Fruit fly (Drosophila melanogaster): ENCODE measurements around the gene Eig71Ee.

The Eig71Ee gene

dm6 chr3L:15699626-15700337 is 44.0 kb upstream of the Eig71Ee start, which contains the start of gene comm2:
Gene comm2, minus strand, starts transcription at chr3L:15699850.
- TF ChIP-seq tj (GFP tag; optimal IDR thresholded peaks at IDR 0.05), result no peak
- TF ChIP-seq cic (GFP tag; optimal IDR thresholded peaks at IDR 0.05), result no peak
- TF ChIP-seq CG33017 (tag; optimal IDR thresholded peaks at IDR 0.05), result no peak

dm6 chr3L:15697916-15698315 is 42.1 kb upstream of the Eig71Ee start:
- TF ChIP-seq CG12768 (GFP tag; optimal IDR thresholded peaks at IDR 0.05), result no peak
- TF ChIP-seq CG7045 (GFP tag; optimal IDR thresholded peaks at IDR 0.05), result no peak
- TF ChIP-seq Hr96 (GFP tag; optimal IDR thresholded peaks at IDR 0.05), result no peak
- TF ChIP-seq CG33017 (tag; optimal IDR thresholded peaks at IDR 0.05), result no peak
- no peak for TF ChIP-seq tj (GFP tag; optimal IDR thresholded peaks at IDR 0.05)
- no peak for TF ChIP-seq CG14711 (tag; optimal IDR thresholded peaks at IDR 0.05)
- TF ChIP-seq CG11617 (GFP tag; optimal IDR thresholded peaks at IDR 0.05), result no peak
- no peak for TF ChIP-seq CG5204 (GFP tag; optimal IDR thresholded peaks at IDR 0.05)
- no peak for TF ChIP-seq kay (GFP tag; ENCODE audit: borderline replicate concordance)
- TF ChIP-seq Crg-1 (GFP tag; optimal IDR thresholded peaks at IDR 0.05), result no peak
- TF ChIP-seq pad (GFP tag; optimal IDR thresholded peaks at IDR 0.05), result no peak
- TF ChIP-seq cic (GFP tag; optimal IDR thresholded peaks at IDR 0.05), result no peak
- TF ChIP-seq cnc (optimal IDR thresholded peaks at IDR 0.05), result no peak
- TF ChIP-seq toe (GFP tag; optimal IDR thresholded peaks at IDR 0.05), result no peak
- no peak for TF ChIP-seq bab1 (GFP tag; optimal IDR thresholded peaks at IDR 0.05)
- no peak for TF ChIP-seq Mnt (GFP tag; optimal IDR thresholded peaks at IDR 0.05)

dm6 chr3L:15695195-15695594 is 39.4 kb upstream of the Eig71Ee start:
- no peak for TF ChIP-seq CG5204 (GFP tag; optimal IDR thresholded peaks at IDR 0.05)
- TF ChIP-seq cnc (optimal IDR thresholded peaks at IDR 0.05), result no peak
- no peak for TF ChIP-seq kay (GFP tag; ENCODE audit: borderline replicate concordance)
- no peak for TF ChIP-seq ovo (GFP tag; optimal IDR thresholded peaks at IDR 0.05)
- no peak for TF ChIP-seq CG14711 (tag; optimal IDR thresholded peaks at IDR 0.05)
- no peak for TF ChIP-seq cic (GFP tag; optimal IDR thresholded peaks at IDR 0.05)
- TF ChIP-seq Clk (GFP tag; optimal IDR thresholded peaks at IDR 0.05), result no peak
- TF ChIP-seq toe (GFP tag; optimal IDR thresholded peaks at IDR 0.05), result no peak
- TF ChIP-seq CG7101 (tag; optimal IDR thresholded peaks at IDR 0.05), result no peak
- no peak for TF ChIP-seq CG33017 (tag; optimal IDR thresholded peaks at IDR 0.05)
- TF ChIP-seq CG12768 (GFP tag; optimal IDR thresholded peaks at IDR 0.05), result no peak
- no peak for TF ChIP-seq tj (GFP tag; optimal IDR thresholded peaks at IDR 0.05)
- no peak for TF ChIP-seq pad (GFP tag; optimal IDR thresholded peaks at IDR 0.05)
- TF ChIP-seq Crg-1 (GFP tag; optimal IDR thresholded peaks at IDR 0.05), result no peak

- TF ChIP-seq CG7101 (tag; optimal IDR thresholded peaks at IDR 0.05), result peak; percentile 4
- no peak for TF ChIP-seq CG14711 (tag; optimal IDR thresholded peaks at IDR 0.05)
Measured at dm6 chr3L:15694406-15694805, 38.6 kb upstream of the Eig71Ee start.

- TF ChIP-seq bab1 (GFP tag; optimal IDR thresholded peaks at IDR 0.05) (no peak), cic (GFP tag; optimal IDR thresholded peaks at IDR 0.05) (no peak), CG7101 (tag; optimal IDR thresholded peaks at IDR 0.05) (no peak), cnc (optimal IDR thresholded peaks at IDR 0.05) (no peak), CG14711 (tag; optimal IDR thresholded peaks at IDR 0.05) (no peak), toe (GFP tag; optimal IDR thresholded peaks at IDR 0.05) (no peak), ovo (GFP tag; optimal IDR thresholded peaks at IDR 0.05) (no peak), kay (GFP tag; ENCODE audit: borderline replicate concordance) (no peak), CG11617 (GFP tag; optimal IDR thresholded peaks at IDR 0.05) (no peak)
Measured at dm6 chr3L:15692794-15693532, 37.2 kb upstream of the Eig71Ee start.

- no peak for TF ChIP-seq tj (GFP tag; optimal IDR thresholded peaks at IDR 0.05)
- TF ChIP-seq CG11617 (GFP tag; optimal IDR thresholded peaks at IDR 0.05), result no peak
- TF ChIP-seq CG7045 (GFP tag; optimal IDR thresholded peaks at IDR 0.05), result no peak
- TF ChIP-seq cnc (optimal IDR thresholded peaks at IDR 0.05), result no peak
- no peak for TF ChIP-seq CG33017 (tag; optimal IDR thresholded peaks at IDR 0.05)
- no peak for TF ChIP-seq CG7101 (tag; optimal IDR thresholded peaks at IDR 0.05)
- TF ChIP-seq CG12768 (GFP tag; optimal IDR thresholded peaks at IDR 0.05), result no peak
- no peak for TF ChIP-seq Hr96 (GFP tag; optimal IDR thresholded peaks at IDR 0.05)
- TF ChIP-seq CG1620 (GFP tag; optimal IDR thresholded peaks at IDR 0.05), result no peak
- no peak for TF ChIP-seq CG14711 (tag; optimal IDR thresholded peaks at IDR 0.05)
- no peak for TF ChIP-seq cic (GFP tag; optimal IDR thresholded peaks at IDR 0.05)
- TF ChIP-seq CG5204 (GFP tag; optimal IDR thresholded peaks at IDR 0.05), result no peak
- TF ChIP-seq Clk (GFP tag; optimal IDR thresholded peaks at IDR 0.05), result no peak
- no peak for TF ChIP-seq pad (GFP tag; optimal IDR thresholded peaks at IDR 0.05)
- TF ChIP-seq ovo (GFP tag; optimal IDR thresholded peaks at IDR 0.05), result no peak
Measured at dm6 chr3L:15692388-15692787, 36.6 kb upstream of the Eig71Ee start.

- TF ChIP-seq CG7101 (tag; optimal IDR thresholded peaks at IDR 0.05) (no peak), CG33017 (tag; optimal IDR thresholded peaks at IDR 0.05) (no peak), CG1620 (GFP tag; optimal IDR thresholded peaks at IDR 0.05) (no peak), CG11617 (GFP tag; optimal IDR thresholded peaks at IDR 0.05) (no peak), CG5204 (GFP tag; optimal IDR thresholded peaks at IDR 0.05) (no peak), toe (GFP tag; optimal IDR thresholded peaks at IDR 0.05) (no peak), ovo (GFP tag; optimal IDR thresholded peaks at IDR 0.05) (no peak), kay (GFP tag; ENCODE audit: borderline replicate concordance) (no peak), Crg-1 (GFP tag; optimal IDR thresholded peaks at IDR 0.05) (no peak)
Measured at dm6 chr3L:15691968-15692367, 36.2 kb upstream of the Eig71Ee start, which contains the start of gene CG34451. Gene CG34451, minus strand, starts transcription at chr3L:15692068.
